Fruit fly (Drosophila melanogaster) whole organism, embryonic: ENCODE results near the gene Pdcd4.
A peak's percentile ranks its signal among the peaks of the same experiment; 100 is the strongest.

Source experiments
- Abd-B ChIP-seq: fragments of 200-800 bp; sonication (Bioruptor generic); optimal IDR thresholded peaks from 2 replicates; lab custom pipeline; 2018; ENCODE audit warnings: missing biosample characterization, mild to moderate bottlenecking, missing genetic modification characterization, moderate library complexity
- Atf6 ChIP-seq: fragments of 200-800 bp; sonication (Bioruptor generic); IDR thresholded peaks from 2 replicates; pipeline ENCODE4 v1.3.6; 2022; ENCODE audit warnings: missing biosample characterization, missing genetic modification characterization
- CG10543 ChIP-seq: fragments of 200-800 bp; sonication (Bioruptor generic); optimal IDR thresholded peaks from 3 replicates; lab custom pipeline; 2017; ENCODE audit warnings: missing biosample characterization, mild to moderate bottlenecking, missing genetic modification characterization, moderate library complexity
- CG11695 ChIP-seq: fragments of 200-800 bp; sonication (Bioruptor generic); IDR thresholded peaks from 3 replicates; pipeline ENCODE4 v1.3.6; 2022; ENCODE audit warnings: missing biosample characterization, missing genetic modification characterization
- CG12071 ChIP-seq: fragments of 200-800 bp; sonication (Bioruptor generic); optimal IDR thresholded peaks from 3 replicates; lab custom pipeline; 2018; ENCODE audit warnings: missing biosample characterization, mild to moderate bottlenecking, missing genetic modification characterization
- CG12236 ChIP-seq: fragments of 200-800 bp; sonication (Bioruptor generic); optimal IDR thresholded peaks from 2 replicates; lab custom pipeline; 2016; ENCODE audit warnings: missing biosample characterization, missing genetic modification characterization
- CG14014 ChIP-seq: fragments of 200-800 bp; sonication (Bioruptor generic); IDR thresholded peaks from 2 replicates; pipeline ENCODE4 v1.3.6; 2022; ENCODE audit warnings: missing biosample characterization, missing genetic modification characterization
- CG14860 ChIP-seq: fragments of 200-800 bp; sonication (Bioruptor generic); IDR thresholded peaks from 3 replicates; pipeline ENCODE4 v1.3.6; 2022; ENCODE audit warnings: missing biosample characterization, missing genetic modification characterization; ENCODE audit not compliant: partially characterized antibody
- CG14965 ChIP-seq: fragments of 200-800 bp; sonication (Bioruptor generic); optimal IDR thresholded peaks from 2 replicates; lab custom pipeline; 2016; ENCODE audit warnings: missing biosample characterization, missing genetic modification characterization, borderline replicate concordance
- CG2202 ChIP-seq: fragments of 200-800 bp; sonication (Bioruptor generic); optimal IDR thresholded peaks from 2 replicates; lab custom pipeline; 2018; ENCODE audit warnings: missing biosample characterization, mild to moderate bottlenecking, missing genetic modification characterization
- CG31441 ChIP-seq: fragments of 200-800 bp; sonication (Bioruptor generic); IDR thresholded peaks from 2 replicates; pipeline ENCODE4 v1.3.6; 2022; ENCODE audit warnings: missing biosample characterization, missing genetic modification characterization
- CG33213 ChIP-seq: fragments of 200-800 bp; sonication (Bioruptor generic); optimal IDR thresholded peaks from 3 replicates; lab custom pipeline; 2016; ENCODE audit warnings: missing biosample characterization, missing genetic modification characterization
- CG3407 ChIP-seq: fragments of 200-800 bp; sonication (Bioruptor generic); optimal IDR thresholded peaks from 2 replicates; lab custom pipeline; 2018; ENCODE audit warnings: missing biosample characterization, mild to moderate bottlenecking, missing genetic modification characterization
- CG6689 ChIP-seq: fragments of 200-800 bp; sonication (Bioruptor generic); IDR thresholded peaks from 2 replicates; pipeline ENCODE4 v1.3.6; 2022; ENCODE audit warnings: missing biosample characterization, missing genetic modification characterization
- CG8281 ChIP-seq: fragments of 200-800 bp; sonication (Bioruptor generic); optimal IDR thresholded peaks from 2 replicates; lab custom pipeline; 2018; ENCODE audit warnings: missing biosample characterization, mild to moderate bottlenecking, missing genetic modification characterization, moderate library complexity
- CG8765 ChIP-seq: fragments of 200-800 bp; sonication (Bioruptor generic); IDR thresholded peaks from 2 replicates; pipeline ENCODE4 v1.3.6; 2022; ENCODE audit warnings: missing biosample characterization, missing genetic modification characterization
- Dip3 ChIP-seq: fragments of 200-800 bp; sonication (Bioruptor generic); optimal IDR thresholded peaks from 3 replicates; lab custom pipeline; 2016; ENCODE audit warnings: missing biosample characterization, missing genetic modification characterization
- Hey ChIP-seq: fragments of 200-800 bp; sonication (Bioruptor generic); optimal IDR thresholded peaks from 3 replicates; lab custom pipeline; 2018; ENCODE audit warnings: missing biosample characterization, mild to moderate bottlenecking, missing genetic modification characterization
- HmgZ ChIP-seq: fragments of 200-800 bp; sonication (Bioruptor generic); optimal IDR thresholded peaks from 2 replicates; lab custom pipeline; 2018; ENCODE audit warnings: missing biosample characterization, mild to moderate bottlenecking, missing genetic modification characterization
- Hsf ChIP-seq: fragments of 200-800 bp; sonication (Bioruptor generic); optimal IDR thresholded peaks from 3 replicates; lab custom pipeline; 2016; ENCODE audit warnings: missing biosample characterization, missing genetic modification characterization
- Med ChIP-seq: fragments of 200-800 bp; sonication (Bioruptor generic); peaks from one replicate; lab custom pipeline; 2016; ENCODE audit warnings: missing biosample characterization, missing genetic modification characterization, mild to moderate bottlenecking, inconsistent platforms, moderate library complexity
- Ravus ChIP-seq: fragments of 200-800 bp; sonication (Bioruptor generic); IDR thresholded peaks from 2 replicates; pipeline ENCODE4 v1.3.6; 2022; ENCODE audit warnings: missing biosample characterization, missing genetic modification characterization
- Six4 ChIP-seq: fragments of 200-800 bp; sonication (Bioruptor generic); optimal IDR thresholded peaks from 2 replicates; lab custom pipeline; 2016; ENCODE audit warnings: missing biosample characterization, missing genetic modification characterization
- Spps ChIP-seq: fragments of 200-800 bp; sonication (Bioruptor generic); optimal IDR thresholded peaks from 2 replicates; lab custom pipeline; 2018; ENCODE audit warnings: missing biosample characterization, mild to moderate bottlenecking, missing genetic modification characterization
- Stat92E ChIP-seq, 3 experiments: fragments of >200 bp in 2 of 3; fragments of 200-800 bp in 1 of 3; sonication (Bioruptor generic) in 1 of 3; optimal IDR thresholded peaks; 2 replicates each; lab custom pipeline; 2017 to 2019; ENCODE audit warnings: missing biosample characterization in 3 of 3, missing genetic modification characterization in 3 of 3, mild to moderate bottlenecking in 1 of 3, moderate library complexity in 1 of 3
- abd-A ChIP-seq: fragments of 200-800 bp; sonication (Bioruptor generic); optimal IDR thresholded peaks from 3 replicates; lab custom pipeline; 2019; ENCODE audit warnings: missing biosample characterization, mild to moderate bottlenecking, missing genetic modification characterization, moderate library complexity
- croc ChIP-seq: fragments of 200-800 bp; sonication (Bioruptor generic); conservative IDR thresholded peaks from 3 replicates; pipeline ENCODE4 v1.3.6; 2022; ENCODE audit warnings: missing biosample characterization, missing genetic modification characterization
- ewg ChIP-seq: fragments of 200-800 bp; sonication (Bioruptor generic); optimal IDR thresholded peaks from 3 replicates; lab custom pipeline; 2017; ENCODE audit warnings: mild to moderate bottlenecking, missing biosample characterization, missing genetic modification reagents, missing genetic modification characterization
- gsb ChIP-seq: fragments of 200-800 bp; sonication (Bioruptor generic); IDR thresholded peaks from 2 replicates; pipeline ENCODE4 v1.3.6; 2022; ENCODE audit warnings: missing biosample characterization, missing genetic modification characterization
- gt ChIP-seq: fragments of 200-800 bp; sonication (Bioruptor generic); IDR thresholded peaks from 2 replicates; pipeline ENCODE4 v1.3.6; 2022; ENCODE audit warnings: missing biosample characterization, missing genetic modification characterization
- h ChIP-seq: fragments of >200 bp; optimal IDR thresholded peaks from 2 replicates; lab custom pipeline; 2017
- kni ChIP-seq: fragments of 200-800 bp; sonication (Bioruptor generic); optimal IDR thresholded peaks from 3 replicates; lab custom pipeline; 2017; ENCODE audit warnings: mild to moderate bottlenecking, missing biosample characterization, missing genetic modification reagents, missing genetic modification characterization
- lab ChIP-seq: fragments of 200-800 bp; sonication (Bioruptor generic); optimal IDR thresholded peaks from 3 replicates; lab custom pipeline; 2017; ENCODE audit warnings: missing biosample characterization, missing genetic modification characterization, mild to moderate bottlenecking, moderate library complexity, missing genetic modification reagents
- maf-S ChIP-seq: fragments of 200-800 bp; sonication (Bioruptor generic); optimal IDR thresholded peaks from 2 replicates; lab custom pipeline; 2016; ENCODE audit warnings: missing biosample characterization, missing genetic modification characterization
- mirr ChIP-seq: fragments of 200-800 bp; sonication (Bioruptor generic); optimal IDR thresholded peaks from 3 replicates; lab custom pipeline; 2018; ENCODE audit warnings: missing biosample characterization, mild to moderate bottlenecking, missing genetic modification characterization
- pzg ChIP-seq: fragments of 200-800 bp; sonication (Bioruptor generic); optimal IDR thresholded peaks from 3 replicates; lab custom pipeline; 2018; ENCODE audit warnings: missing biosample characterization, mild to moderate bottlenecking, missing genetic modification characterization, moderate library complexity
- rib ChIP-seq: fragments of 200-800 bp; sonication (Bioruptor generic); IDR thresholded peaks from 2 replicates; pipeline ENCODE4 v1.3.6; 2022; ENCODE audit warnings: missing biosample characterization, missing genetic modification characterization
- row ChIP-seq: fragments of 200-800 bp; sonication (Bioruptor generic); IDR thresholded peaks from 3 replicates; pipeline ENCODE4 v1.3.6; 2022; ENCODE audit warnings: missing biosample characterization, missing genetic modification characterization
- so ChIP-seq: fragments of 200-800 bp; sonication (Bioruptor generic); IDR thresholded peaks from 3 replicates; pipeline ENCODE4 v1.3.6; 2022; ENCODE audit warnings: missing biosample characterization, missing genetic modification characterization
- sqz ChIP-seq: fragments of 200-800 bp; sonication (Bioruptor generic); optimal IDR thresholded peaks from 3 replicates; lab custom pipeline; 2018; ENCODE audit warnings: missing biosample characterization, mild to moderate bottlenecking, missing genetic modification characterization
- stc ChIP-seq: fragments of 200-800 bp; sonication (Bioruptor generic); IDR thresholded peaks from 2 replicates; pipeline ENCODE4 v1.3.6; 2022; ENCODE audit warnings: missing biosample characterization, missing genetic modification characterization

Gene Pdcd4

dm6 chrX:13749873-13750241, 5.3 kb downstream of the Pdcd4 start (continued):
- no peak for TF ChIP-seq sqz (GFP tag; lab: Kevin White, UChicago)
- TF ChIP-seq gsb (GFP tag; lab: Robert Waterston, UW), result no peak; the same call in 1 of the 2 replicates
- no peak for TF ChIP-seq maf-S (GFP tag; lab: Kevin White, UChicago)
- TF ChIP-seq lab (GFP tag; lab: Kevin White, UChicago), result no peak
- no peak for TF ChIP-seq CG33213 (GFP tag; lab: Kevin White, UChicago)
- peak; percentile 10 for TF ChIP-seq CG12071
- peak; percentile 13 for TF ChIP-seq CG10543 (GFP tag; lab: Kevin White, UChicago)
- no peak for TF ChIP-seq CG8765 (GFP tag; lab: Robert Waterston, UW)
- no peak for TF ChIP-seq CG11695 (GFP tag; lab: Robert Waterston, UW)
- TF ChIP-seq gt (GFP tag; lab: Robert Waterston, UW), result no peak
- no peak for TF ChIP-seq CG6689 (GFP tag; lab: Robert Waterston, UW)
- no peak for TF ChIP-seq Dip3
- TF ChIP-seq Hey, result no peak
- no peak for TF ChIP-seq Stat92E (GFP tag; optimal IDR thresholded peaks at IDR 0.05; lab: Kevin White, UChicago)
- 0 out of 2 replicates have a peak, but pooled peaks have one; percentile 10 for TF ChIP-seq Atf6 (GFP tag; lab: Robert Waterston, UW)
- no peak for TF ChIP-seq CG14965
- TF ChIP-seq CG8281 (tag; lab: Kevin White, UChicago), result no peak
- no peak for TF ChIP-seq croc
- TF ChIP-seq stc, result 0 out of 2 replicates have a peak, but pooled peaks have one; percentile 5
- no peak for TF ChIP-seq CG14860 (GFP tag; lab: Robert Waterston, UW)
- TF ChIP-seq Ravus, result no peak
- no peak for TF ChIP-seq CG31441
- TF ChIP-seq HmgZ, result no peak
- no peak for TF ChIP-seq CG3407 (GFP tag; lab: Kevin White, UChicago)
- peak; percentile 33 for TF ChIP-seq abd-A (tag; lab: Kevin White, UChicago)
- TF ChIP-seq Med, result peak; percentile 58
- no peak for TF ChIP-seq CG12236 (GFP tag; lab: Kevin White, UChicago)
- no peak for TF ChIP-seq row (GFP tag; lab: Robert Waterston, UW)
- peak; percentile 9; the same call in 1 of the 3 replicates for TF ChIP-seq so (GFP tag; lab: Robert Waterston, UW)
- TF ChIP-seq h (lab: Kevin White, UChicago), result no peak
- TF ChIP-seq CG14014 (GFP tag; lab: Robert Waterston, UW), result no peak; the same call in 1 of the 2 replicates
- TF ChIP-seq Six4 (GFP tag; lab: Kevin White, UChicago), result no peak
- TF ChIP-seq pzg (GFP tag; lab: Kevin White, UChicago), result no peak
- TF ChIP-seq mirr, result peak; percentile 75
- TF ChIP-seq kni (GFP tag; lab: Kevin White, UChicago), result no peak
- TF ChIP-seq rib (GFP tag; lab: Robert Waterston, UW), result no peak
- TF ChIP-seq Hsf (GFP tag; lab: Kevin White, UChicago), result no peak
- no peak for TF ChIP-seq ewg (GFP tag; lab: Kevin White, UChicago)
- TF ChIP-seq CG2202 (tag; lab: Kevin White, UChicago), result no peak
- TF ChIP-seq Spps (tag; lab: Kevin White, UChicago), result no peak
- TF ChIP-seq Abd-B (GFP tag; lab: Kevin White, UChicago), result no peak
